Worm (Caenorhabditis elegans) whole organism, mixed stage, embryonic: ENCODE data around the gene H12I19.115.
A peak's percentile ranks its signal among the peaks of the same experiment; 100 is the strongest.

Experiments used
- M03D4.4 ChIP-seq: sonication (generic microtip); optimal IDR thresholded peaks from 2 replicates; lab custom pipeline; 2017; ENCODE audit warnings: mild to moderate bottlenecking, missing genetic modification characterization, missing compliant biosample characterization
- bed-3 ChIP-seq: fragments of 200-800 bp; sonication (Bioruptor generic); optimal IDR thresholded peaks from 3 replicates; lab custom pipeline; 2018; ENCODE audit warnings: mild to moderate bottlenecking, missing genetic modification characterization, moderate library complexity, missing compliant biosample characterization
- blmp-1 ChIP-seq: fragments of 150-350 bp; optimal IDR thresholded peaks from 2 replicates; lab custom pipeline; 2014; ENCODE audit warnings: missing biosample characterization, missing genetic modification characterization
- ceh-39 ChIP-seq: fragments of 150-350 bp; optimal IDR thresholded peaks from 2 replicates; lab custom pipeline; 2014; ENCODE audit warnings: missing biosample characterization, missing genetic modification characterization
- ceh-43 ChIP-seq: fragments of 200-800 bp; sonication (Bioruptor generic); optimal IDR thresholded peaks from 2 replicates; lab custom pipeline; 2018; ENCODE audit warnings: mild to moderate bottlenecking, missing genetic modification characterization, moderate library complexity, missing compliant biosample characterization
- cnd-1 ChIP-seq: fragments of 200-800 bp; sonication (Bioruptor generic); optimal IDR thresholded peaks from 2 replicates; lab custom pipeline; 2018; ENCODE audit warnings: mild to moderate bottlenecking, missing genetic modification characterization, missing compliant biosample characterization
- drap-1 ChIP-seq: fragments of 200-800 bp; sonication (Bioruptor generic); optimal IDR thresholded peaks from 3 replicates; lab custom pipeline; 2018; ENCODE audit warnings: mild to moderate bottlenecking, missing genetic modification characterization, missing compliant biosample characterization
- elt-1 ChIP-seq: sonication (generic microtip); optimal IDR thresholded peaks from 2 replicates; lab custom pipeline; 2017; ENCODE audit warnings: missing genetic modification characterization, mild to moderate bottlenecking, missing compliant biosample characterization, antibody characterized with exemption, moderate library complexity, borderline replicate concordance; ENCODE audit not compliant: insufficient read depth
- elt-3 ChIP-seq: fragments of 150-350 bp; optimal IDR thresholded peaks from 2 replicates; lab custom pipeline; 2014; ENCODE audit warnings: missing biosample characterization, missing genetic modification characterization
- flh-1 ChIP-seq: fragments of 200-800 bp; sonication (Bioruptor generic); optimal IDR thresholded peaks from 2 replicates; lab custom pipeline; 2018; ENCODE audit warnings: mild to moderate bottlenecking, missing genetic modification characterization, moderate library complexity, missing compliant biosample characterization
- ham-2 ChIP-seq: fragments of 200-800 bp; sonication (Bioruptor generic); optimal IDR thresholded peaks from 2 replicates; lab custom pipeline; 2018; ENCODE audit warnings: mild to moderate bottlenecking, missing genetic modification characterization, missing compliant biosample characterization
- hlh-1 ChIP-seq: fragments of 150-350 bp; optimal IDR thresholded peaks from 2 replicates; lab custom pipeline; 2014; ENCODE audit warnings: missing biosample characterization, missing genetic modification reagents, missing genetic modification characterization
- lin-13 ChIP-seq: fragments of 150-350 bp; optimal IDR thresholded peaks from 2 replicates; lab custom pipeline; 2014; ENCODE audit warnings: missing biosample characterization, missing genetic modification characterization
- lin-32 ChIP-seq: fragments of 200-800 bp; sonication (Bioruptor generic); optimal IDR thresholded peaks from 2 replicates; lab custom pipeline; 2018; ENCODE audit warnings: mild to moderate bottlenecking, missing genetic modification characterization, missing compliant biosample characterization
- lsy-2 ChIP-seq: fragments of 150-350 bp; optimal IDR thresholded peaks from 2 replicates; lab custom pipeline; 2014; ENCODE audit warnings: missing biosample characterization, missing genetic modification characterization
- mab-5 ChIP-seq: fragments of 150-350 bp; optimal IDR thresholded peaks from 2 replicates; lab custom pipeline; 2014; ENCODE audit warnings: missing biosample characterization, missing genetic modification characterization
- mep-1 ChIP-seq: fragments of 150-350 bp; optimal IDR thresholded peaks from 2 replicates; lab custom pipeline; 2017; ENCODE audit warnings: missing biosample characterization, missing genetic modification reagents, missing genetic modification characterization, inconsistent platforms
- mls-2 ChIP-seq: sonication (generic microtip); optimal IDR thresholded peaks from 2 replicates; lab custom pipeline; 2016; ENCODE audit warnings: mild to moderate bottlenecking, missing genetic modification characterization, moderate library complexity, missing compliant biosample characterization
- nhr-12 ChIP-seq: fragments of 150-350 bp; optimal IDR thresholded peaks from 2 replicates; lab custom pipeline; 2014; ENCODE audit warnings: missing biosample characterization, missing genetic modification characterization
- nhr-2 ChIP-seq: fragments of 150-350 bp; optimal IDR thresholded peaks from 2 replicates; lab custom pipeline; 2014; ENCODE audit warnings: missing biosample characterization, missing genetic modification characterization
- nhr-237 ChIP-seq: fragments of 150-350 bp; optimal IDR thresholded peaks from 2 replicates; lab custom pipeline; 2014; ENCODE audit warnings: missing biosample characterization, missing genetic modification characterization
- nhr-28 ChIP-seq: fragments of 150-350 bp; optimal IDR thresholded peaks from 2 replicates; lab custom pipeline; 2014; ENCODE audit warnings: missing biosample characterization, missing genetic modification characterization
- nhr-76 ChIP-seq: sonication (generic microtip); optimal IDR thresholded peaks from 2 replicates; lab custom pipeline; 2017; ENCODE audit warnings: missing biosample characterization, missing genetic modification characterization
- pha-4 ChIP-seq: fragments of 150-350 bp; optimal IDR thresholded peaks from 2 replicates; lab custom pipeline; 2018; ENCODE audit warnings: missing biosample characterization, missing genetic modification reagents, missing genetic modification characterization
- sem-2 ChIP-seq: fragments of 200-800 bp; sonication (Bioruptor generic); optimal IDR thresholded peaks from 2 replicates; lab custom pipeline; 2018; ENCODE audit warnings: mild to moderate bottlenecking, missing genetic modification characterization, missing compliant biosample characterization
- snpc-4 ChIP-seq: fragments of 150-350 bp; optimal IDR thresholded peaks from 2 replicates; lab custom pipeline; 2014; ENCODE audit warnings: missing biosample characterization, missing genetic modification characterization
- tbx-8 ChIP-seq: fragments of 200-800 bp; sonication (Bioruptor generic); optimal IDR thresholded peaks from 2 replicates; lab custom pipeline; 2018; ENCODE audit warnings: mild to moderate bottlenecking, missing genetic modification characterization, moderate library complexity, missing compliant biosample characterization
- unc-120 ChIP-seq: sonication (generic microtip); optimal IDR thresholded peaks from 2 replicates; lab custom pipeline; 2017; ENCODE audit warnings: missing genetic modification characterization, missing compliant biosample characterization; ENCODE audit not compliant: poor library complexity, severe bottlenecking
- unc-39 ChIP-seq: fragments of 150-350 bp; optimal IDR thresholded peaks from 2 replicates; lab custom pipeline; 2014; ENCODE audit warnings: missing biosample characterization, missing genetic modification characterization
- unc-62 ChIP-seq: fragments of 150-350 bp; optimal IDR thresholded peaks from 2 replicates; lab custom pipeline; 2014; ENCODE audit warnings: missing biosample characterization, missing genetic modification reagents, missing genetic modification characterization
- zip-8 ChIP-seq: fragments of 150-350 bp; optimal IDR thresholded peaks from 2 replicates; lab custom pipeline; 2014; ENCODE audit warnings: missing biosample characterization, missing genetic modification characterization
- ztf-11 ChIP-seq: fragments of 150-350 bp; optimal IDR thresholded peaks from 2 replicates; lab custom pipeline; 2014; ENCODE audit warnings: missing biosample characterization, missing genetic modification characterization

Gene H12I19.115

DNA sequence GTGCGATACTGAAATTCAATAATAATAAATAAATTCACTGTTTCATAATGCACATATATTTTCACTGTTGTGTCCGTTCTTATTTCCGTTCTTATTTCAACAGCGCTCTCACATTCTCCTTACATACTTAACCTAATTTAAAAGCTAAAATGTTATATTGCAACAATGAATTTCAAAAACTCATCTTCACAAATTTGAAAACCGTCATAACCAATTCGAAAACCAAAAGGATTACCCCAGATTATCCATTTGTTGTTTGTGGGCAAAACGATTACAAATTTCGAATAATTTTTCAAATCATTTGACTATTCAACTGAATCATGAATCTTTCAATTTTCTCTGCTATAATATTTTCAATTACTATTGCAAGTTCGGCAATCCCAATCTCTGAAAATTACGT, 44.5 kb upstream of the H12I19.115 start, which contains the start of gene R05A10.4:
Gene R05A10.4 (plus strand): TSS at position 301 of the 400 bp plus-strand sequence.
- TF ChIP-seq drap-1 (GFP tag; lab: Kevin White, UChicago) (no peak), nhr-237 (tag; lab: Kevin White, UChicago) (no peak), nhr-76 (tag; lab: Kevin White, UChicago) (no peak), M03D4.4 (tag; lab: Kevin White, UChicago) (no peak), pha-4 (tag; lab: Kevin White, UChicago) (no peak), ceh-43 (GFP tag; lab: Kevin White, UChicago) (no peak), ztf-11 (tag; lab: Kevin White, UChicago) (no peak), hlh-1 (tag; lab: Kevin White, UChicago) (no peak), nhr-12 (tag; lab: Kevin White, UChicago) (no peak), unc-39 (tag; lab: Kevin White, UChicago) (no peak), nhr-28 (tag; lab: Kevin White, UChicago) (no peak), zip-8 (tag; lab: Kevin White, UChicago) (no peak), lin-13 (tag; lab: Kevin White, UChicago) (no peak), mls-2 (tag; lab: Kevin White, UChicago) (no peak), lin-32 (GFP tag; lab: Kevin White, UChicago) (no peak), nhr-2 (no peak), sem-2 (GFP tag; lab: Kevin White, UChicago) (no peak), unc-120 (tag; lab: Kevin White, UChicago) (no peak), blmp-1 (no peak)

DNA sequence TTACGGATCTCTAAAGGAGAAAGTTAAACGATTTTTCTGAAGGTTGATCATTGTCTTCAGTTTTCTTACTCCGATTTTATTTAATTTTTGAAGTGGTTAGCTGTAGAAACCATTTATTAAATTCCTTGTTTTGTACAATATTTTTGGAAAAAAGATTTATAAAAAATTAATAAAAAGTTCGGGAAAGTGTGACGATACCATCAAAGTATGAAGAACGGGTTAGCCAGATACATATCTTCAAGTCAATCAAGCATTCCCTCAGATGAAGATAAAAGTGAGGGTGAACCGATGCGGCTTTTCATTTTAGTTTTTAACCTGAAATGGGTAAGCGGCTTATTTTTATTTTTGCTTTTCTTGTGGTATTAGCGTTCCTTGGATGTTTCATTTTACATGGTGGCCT, 37.8 kb upstream of the H12I19.115 start, which contains the start of gene R05A10.6:
Gene R05A10.6 (plus strand): TSS at position 301 of the 400 bp plus-strand sequence.
- peak; percentile 51 for TF ChIP-seq elt-1
- no peak for TF ChIP-seq mep-1 (tag; lab: Kevin White, UChicago)

DNA sequence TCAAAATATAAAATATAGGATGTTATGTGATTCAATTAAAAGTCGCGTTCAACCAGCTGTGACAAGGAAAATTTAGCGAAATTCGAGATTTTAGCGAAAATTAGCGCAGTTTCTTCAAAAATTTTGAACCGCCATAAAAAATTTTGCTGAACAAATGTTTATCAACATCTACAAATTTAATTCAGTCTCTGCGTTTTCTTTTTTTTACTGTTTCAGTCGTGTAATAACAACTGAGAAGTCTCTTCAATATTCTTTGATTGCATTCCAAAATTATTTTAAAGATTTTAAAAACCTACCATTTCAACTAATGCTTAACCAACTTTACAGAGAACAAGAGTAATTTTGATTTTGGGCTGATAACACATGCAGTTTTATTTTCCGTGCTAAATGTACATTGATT, 36.5 kb upstream of the H12I19.115 start:
- TF ChIP-seq flh-1 (GFP tag; lab: Kevin White, UChicago) (no peak), hlh-1 (tag; lab: Kevin White, UChicago) (no peak), lin-13 (tag; lab: Kevin White, UChicago) (no peak), mab-5 (no peak), ceh-43 (GFP tag; lab: Kevin White, UChicago) (no peak), elt-1 (no peak), unc-62 (GFP tag; lab: Kevin White, UChicago) (no peak), nhr-28 (tag; lab: Kevin White, UChicago) (no peak)
- TF ChIP-seq, all 35 proteins: peak for 0

DNA sequence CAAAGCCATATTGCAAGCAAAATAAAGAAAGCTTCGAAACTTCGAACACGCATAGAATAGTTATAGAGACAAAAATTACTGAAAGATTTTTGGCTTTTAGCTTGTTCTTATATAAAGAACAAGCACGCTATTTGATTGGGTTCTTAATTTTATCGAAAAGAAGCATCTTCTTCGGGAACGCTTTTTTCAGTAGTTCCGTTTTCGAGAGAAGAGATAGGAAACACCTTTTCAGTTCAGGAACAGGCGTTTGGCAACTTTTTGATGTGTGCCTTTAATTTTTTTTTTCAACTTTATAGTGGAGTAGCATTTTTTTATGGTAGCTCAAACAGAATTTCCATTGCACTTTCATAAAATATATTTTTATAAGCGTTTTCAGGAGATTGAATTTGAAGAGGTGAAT, 35.1 kb upstream of the H12I19.115 start, which contains the start of gene R05A10.7:
Gene R05A10.7 (minus strand): TSS at position 101 of the 400 bp plus-strand sequence.
- no peak for TF ChIP-seq tbx-8
- no peak for TF ChIP-seq nhr-76 (tag; lab: Kevin White, UChicago)
- TF ChIP-seq snpc-4 (tag; lab: Kevin White, UChicago) = no peak
- no peak for TF ChIP-seq elt-3
- no peak for TF ChIP-seq flh-1 (GFP tag; lab: Kevin White, UChicago)
- TF ChIP-seq bed-3 = no peak
- TF ChIP-seq ceh-39 (tag; lab: Kevin White, UChicago) = no peak
- TF ChIP-seq ceh-43 (GFP tag; lab: Kevin White, UChicago) = no peak
- TF ChIP-seq nhr-12 (tag; lab: Kevin White, UChicago) = no peak
- TF ChIP-seq unc-120 (tag; lab: Kevin White, UChicago) = no peak
- no peak for TF ChIP-seq cnd-1 (tag; lab: Kevin White, UChicago)

DNA sequence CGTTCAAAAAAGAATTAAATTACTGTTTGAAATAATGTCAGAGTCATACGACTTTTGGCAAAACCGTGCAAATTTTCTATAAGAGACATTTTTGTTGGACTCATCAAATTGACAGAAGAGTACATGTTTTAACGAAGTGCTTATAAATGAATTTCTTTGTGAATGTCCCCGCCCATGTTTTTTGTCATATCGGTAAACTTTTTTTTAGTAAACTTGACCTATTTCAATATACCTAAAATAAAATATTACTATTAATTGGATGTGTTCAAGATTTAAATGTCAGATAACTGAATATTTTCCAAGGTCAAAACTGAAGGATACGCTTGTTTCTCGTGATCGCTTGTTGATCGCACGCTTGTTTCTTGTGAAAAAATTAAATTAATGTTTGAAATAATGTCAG, 30.4 kb upstream of the H12I19.115 start, which contains the start of gene R05A10.8:
Gene R05A10.8 (minus strand): TSS at position 101 of the 400 bp plus-strand sequence.
- no peak for TF ChIP-seq ham-2
- TF ChIP-seq mep-1 (tag; lab: Kevin White, UChicago) = no peak
- no peak for TF ChIP-seq ceh-43 (GFP tag; lab: Kevin White, UChicago)
- TF ChIP-seq elt-3 = no peak
- no peak for TF ChIP-seq lsy-2 (tag; lab: Kevin White, UChicago)
- no peak for TF ChIP-seq snpc-4 (tag; lab: Kevin White, UChicago)
- TF ChIP-seq tbx-8 = no peak
- no peak for TF ChIP-seq nhr-237 (tag; lab: Kevin White, UChicago)
- TF ChIP-seq ceh-39 (tag; lab: Kevin White, UChicago) = no peak
- TF ChIP-seq unc-39 (tag; lab: Kevin White, UChicago) = no peak
- no peak for TF ChIP-seq bed-3
- TF ChIP-seq nhr-2 = no peak
- no peak for TF ChIP-seq mls-2 (tag; lab: Kevin White, UChicago)
- TF ChIP-seq flh-1 (GFP tag; lab: Kevin White, UChicago) = no peak
- no peak for TF ChIP-seq lin-32 (GFP tag; lab: Kevin White, UChicago)
